Worm (Caenorhabditis elegans): ENCODE data around the gene T04F8.7.

- TF ChIP-seq unc-55 (GFP tag; optimal IDR thresholded peaks at IDR 0.05) (no peak), lin-11 (tag; optimal IDR thresholded peaks at IDR 0.05) (no peak), ttx-3 (tag; optimal IDR thresholded peaks at IDR 0.05) (no peak), hlh-13 (GFP tag; optimal IDR thresholded peaks at IDR 0.05) (no peak), K02D7.2 (tag; optimal IDR thresholded peaks at IDR 0.05) (no peak), T23F11.4 (GFP tag; optimal IDR thresholded peaks at IDR 0.05) (no peak), fkh-10 (GFP tag; optimal IDR thresholded peaks at IDR 0.05) (no peak), ceh-9 (tag; optimal IDR thresholded peaks at IDR 0.05) (no peak), sox-4 (tag; optimal IDR thresholded peaks at IDR 0.05) (no peak), ceh-34 (tag; optimal IDR thresholded peaks at IDR 0.05) (no peak)
Observed at ce11 chrX:11665522-11666017, 15.2 kb downstream of the T04F8.7 start.

All from whole organism, late embryonic.